Fruit fly (Drosophila melanogaster) whole organism, adult: ENCODE measurements around the gene Tsp29Fb.

Experiments
- CG1620 ChIP-seq: fragments of 200-800 bp; sonication (Bioruptor generic); optimal IDR thresholded peaks from 2 replicates; lab custom pipeline; 2016; ENCODE audit warnings: missing biosample characterization, missing genetic modification characterization
- CG7101 ChIP-seq: fragments of 200-800 bp; sonication (Bioruptor generic); optimal IDR thresholded peaks from 2 replicates; lab custom pipeline; 2018; ENCODE audit warnings: missing biosample characterization, mild to moderate bottlenecking, missing genetic modification characterization, moderate library complexity
- Crg-1 ChIP-seq: fragments of 200-800 bp; sonication (Bioruptor generic); optimal IDR thresholded peaks from 2 replicates; lab custom pipeline; 2016; ENCODE audit warnings: missing biosample characterization, missing genetic modification characterization
- bab1 ChIP-seq: fragments of 200-800 bp; sonication (Bioruptor generic); optimal IDR thresholded peaks from 3 replicates; lab custom pipeline; 2019; ENCODE audit warnings: missing biosample characterization, mild to moderate bottlenecking, missing genetic modification characterization, moderate library complexity
- pad ChIP-seq: fragments of 200-800 bp; sonication (Bioruptor generic); optimal IDR thresholded peaks from 3 replicates; lab custom pipeline; 2017; ENCODE audit warnings: missing biosample characterization, missing genetic modification characterization, mild to moderate bottlenecking, moderate library complexity, missing genetic modification reagents

dm6 chr2L:8919638-8920037, 17.6 kb upstream of the Tsp29Fb start:
- TF ChIP-seq Crg-1 (GFP tag; lab: Kevin White, UChicago), result no peak
- TF ChIP-seq CG1620, result no peak
- TF ChIP-seq CG7101 (tag; lab: Kevin White, UChicago), result no peak
- no peak for TF ChIP-seq bab1 (GFP tag; lab: Kevin White, UChicago)
- no peak for TF ChIP-seq pad
